Worm (Caenorhabditis elegans) whole organism, midembryonic: ENCODE data around the gene T23F11.6.

Experiments
- klf-2 ChIP-seq: fragments of 200-800 bp; sonication (Bioruptor generic); conservative IDR thresholded peaks from 2 replicates; pipeline ENCODE4 v1.3.6; 2022; ENCODE audit warnings: missing genetic modification reagents, missing genetic modification characterization, missing compliant biosample characterization
- ztf-23 ChIP-seq: fragments of 200-800 bp; sonication (Bioruptor generic); IDR thresholded peaks from 2 replicates; pipeline ENCODE4 v1.3.6; 2022; ENCODE audit warnings: missing genetic modification reagents, missing genetic modification characterization, missing compliant biosample characterization

ce11 chrIII:4600139-4600762 lies 47.5 kb downstream of the T23F11.6 start, which contains the start of gene mab-21:
- no peak for TF ChIP-seq ztf-23
- TF ChIP-seq klf-2 (GFP tag; lab: Robert Waterston, UW), result no peak
